Fruit fly (Drosophila melanogaster) whole organism, embryonic: ENCODE data around the gene Cp190.

Source experiments
- CG10565 ChIP-seq: fragments of 200-800 bp; sonication (Bioruptor generic); optimal IDR thresholded peaks from 3 replicates; lab custom pipeline; 2016; ENCODE audit warnings: missing biosample characterization, mild to moderate bottlenecking, missing genetic modification characterization
- CG11398 ChIP-seq: fragments of 200-800 bp; sonication (Bioruptor generic); optimal IDR thresholded peaks from 2 replicates; lab custom pipeline; 2016; ENCODE audit warnings: missing biosample characterization, missing genetic modification characterization
- CG12071 ChIP-seq: fragments of 200-800 bp; sonication (Bioruptor generic); optimal IDR thresholded peaks from 3 replicates; lab custom pipeline; 2018; ENCODE audit warnings: missing biosample characterization, mild to moderate bottlenecking, missing genetic modification characterization
- CG12104 ChIP-seq: fragments of 200-800 bp; sonication (Bioruptor generic); optimal IDR thresholded peaks from 3 replicates; lab custom pipeline; 2016; ENCODE audit warnings: missing biosample characterization, missing genetic modification characterization
- CG12236 ChIP-seq: fragments of 200-800 bp; sonication (Bioruptor generic); optimal IDR thresholded peaks from 2 replicates; lab custom pipeline; 2016; ENCODE audit warnings: missing biosample characterization, missing genetic modification characterization
- CG12299 ChIP-seq: fragments of 200-800 bp; sonication (Bioruptor generic); optimal IDR thresholded peaks from 2 replicates; lab custom pipeline; 2018; ENCODE audit warnings: missing biosample characterization, mild to moderate bottlenecking, missing genetic modification characterization
- CG12942 ChIP-seq: fragments of 200-800 bp; sonication (Bioruptor generic); optimal IDR thresholded peaks from 3 replicates; lab custom pipeline; 2016; ENCODE audit warnings: missing biosample characterization, missing genetic modification characterization
- CG1529 ChIP-seq: fragments of 200-800 bp; sonication (Bioruptor generic); optimal IDR thresholded peaks from 3 replicates; lab custom pipeline; 2018; ENCODE audit warnings: missing biosample characterization, missing genetic modification characterization
- CG15601 ChIP-seq: fragments of 200-800 bp; sonication (Bioruptor generic); optimal IDR thresholded peaks from 3 replicates; lab custom pipeline; 2019; ENCODE audit warnings: missing biosample characterization, mild to moderate bottlenecking, missing genetic modification characterization, moderate library complexity
- CG1603 ChIP-seq: fragments of 200-800 bp; sonication (Bioruptor generic); optimal IDR thresholded peaks from 2 replicates; lab custom pipeline; 2019; ENCODE audit warnings: missing biosample characterization, mild to moderate bottlenecking, missing genetic modification characterization, moderate library complexity
- CG16863 ChIP-seq: fragments of 200-800 bp; sonication (Bioruptor generic); optimal IDR thresholded peaks from 3 replicates; lab custom pipeline; 2016; ENCODE audit warnings: missing biosample characterization, missing genetic modification characterization
- CG17385 ChIP-seq: fragments of 200-800 bp; sonication (Bioruptor generic); optimal IDR thresholded peaks from 3 replicates; lab custom pipeline; 2018; ENCODE audit warnings: missing biosample characterization, mild to moderate bottlenecking, missing genetic modification characterization
- CG30020 ChIP-seq: fragments of 200-800 bp; optimal IDR thresholded peaks from 2 replicates; lab custom pipeline; 2019; ENCODE audit warnings: missing biosample characterization, mild to moderate bottlenecking, missing genetic modification characterization, moderate library complexity
- CG32767 ChIP-seq: fragments of 200-800 bp; sonication (Bioruptor generic); IDR thresholded peaks from 2 replicates; pipeline ENCODE4 v1.3.6; 2022; ENCODE audit warnings: missing biosample characterization, missing genetic modification characterization
- CG3281 ChIP-seq: fragments of 200-800 bp; sonication (Bioruptor generic); optimal IDR thresholded peaks from 3 replicates; lab custom pipeline; 2017; ENCODE audit warnings: missing biosample characterization, mild to moderate bottlenecking, missing genetic modification characterization
- CG34376 ChIP-seq: fragments of 200-800 bp; sonication (Bioruptor generic); optimal IDR thresholded peaks from 2 replicates; lab custom pipeline; 2018; ENCODE audit warnings: missing biosample characterization, mild to moderate bottlenecking, missing genetic modification characterization
- CG6654 ChIP-seq: fragments of 200-800 bp; sonication (Bioruptor generic); optimal IDR thresholded peaks from 2 replicates; lab custom pipeline; 2017; ENCODE audit warnings: missing biosample characterization, mild to moderate bottlenecking, missing genetic modification characterization
- Camta ChIP-seq: fragments of 200-800 bp; sonication (Bioruptor generic); optimal IDR thresholded peaks from 2 replicates; lab custom pipeline; 2016; ENCODE audit warnings: missing biosample characterization, missing genetic modification characterization
- CkIIα-i1 ChIP-seq: fragments of 200-800 bp; sonication (Bioruptor generic); IDR thresholded peaks from 2 replicates; pipeline ENCODE4 v1.3.6; 2022; ENCODE audit warnings: missing biosample characterization, missing genetic modification characterization
- Dbx ChIP-seq: fragments of 200-800 bp; sonication (Bioruptor generic); IDR thresholded peaks from 3 replicates; pipeline ENCODE4 v1.3.6; 2022; ENCODE audit warnings: missing biosample characterization, missing genetic modification characterization
- Gsc ChIP-seq: fragments of 200-800 bp; sonication (Bioruptor generic); IDR thresholded peaks from 2 replicates; pipeline ENCODE4 v1.3.6; 2022; ENCODE audit warnings: missing biosample characterization, missing genetic modification characterization
- Hr3 ChIP-seq: fragments of 200-800 bp; sonication (Bioruptor generic); optimal IDR thresholded peaks from 3 replicates; lab custom pipeline; 2016; ENCODE audit warnings: missing biosample characterization, missing genetic modification characterization
- Hsf ChIP-seq: fragments of 200-800 bp; sonication (Bioruptor generic); optimal IDR thresholded peaks from 3 replicates; lab custom pipeline; 2016; ENCODE audit warnings: missing biosample characterization, missing genetic modification characterization
- Kr ChIP-seq: fragments of 200-800 bp; sonication (Bioruptor generic); optimal IDR thresholded peaks from 2 replicates; lab custom pipeline; 2017; ENCODE audit warnings: missing biosample characterization, mild to moderate bottlenecking, missing genetic modification characterization
- Lim3 ChIP-seq: fragments of 200-800 bp; sonication (Bioruptor generic); IDR thresholded peaks from 2 replicates; pipeline ENCODE4 v1.3.6; 2022; ENCODE audit warnings: missing biosample characterization, missing genetic modification characterization
- Mes4 ChIP-seq: fragments of 200-800 bp; sonication (Bioruptor generic); optimal IDR thresholded peaks from 2 replicates; lab custom pipeline; 2016; ENCODE audit warnings: missing biosample characterization, missing genetic modification characterization
- Neu2 ChIP-seq: fragments of 200-800 bp; sonication (Bioruptor generic); optimal IDR thresholded peaks from 3 replicates; lab custom pipeline; 2016; ENCODE audit warnings: missing biosample characterization, missing genetic modification characterization, borderline replicate concordance
- Nf-YA ChIP-seq: fragments of 200-800 bp; sonication (Bioruptor generic); IDR thresholded peaks from 2 replicates; pipeline ENCODE4 v1.3.6; 2022; ENCODE audit warnings: missing biosample characterization, missing genetic modification characterization
- Vsx1 ChIP-seq: fragments of 200-800 bp; sonication (Bioruptor generic); optimal IDR thresholded peaks from 2 replicates; lab custom pipeline; 2017; ENCODE audit warnings: missing biosample characterization, mild to moderate bottlenecking, missing genetic modification characterization, missing genetic modification reagents
- ap ChIP-seq: fragments of 200-800 bp; sonication (Bioruptor generic); IDR thresholded peaks from 2 replicates; pipeline ENCODE4 v1.3.6; 2022; ENCODE audit warnings: missing biosample characterization, missing genetic modification characterization
- cato ChIP-seq: fragments of 200-800 bp; sonication (Bioruptor generic); optimal IDR thresholded peaks from 2 replicates; lab custom pipeline; 2016; ENCODE audit warnings: missing biosample characterization, missing genetic modification characterization, borderline replicate concordance
- cg ChIP-seq: fragments of 200-800 bp; sonication (Bioruptor generic); optimal IDR thresholded peaks from 3 replicates; lab custom pipeline; 2019; ENCODE audit warnings: missing biosample characterization, mild to moderate bottlenecking, missing genetic modification characterization, moderate library complexity
- dati ChIP-seq: fragments of 200-800 bp; sonication (Bioruptor generic); IDR thresholded peaks from 2 replicates; pipeline ENCODE4 v1.3.6; 2022; ENCODE audit warnings: missing biosample characterization, missing genetic modification characterization
- fd102C ChIP-seq: fragments of 200-800 bp; sonication (Bioruptor generic); optimal IDR thresholded peaks from 2 replicates; lab custom pipeline; 2018; ENCODE audit warnings: missing biosample characterization, mild to moderate bottlenecking, missing genetic modification characterization, moderate library complexity
- grau ChIP-seq: fragments of 200-800 bp; optimal IDR thresholded peaks from 3 replicates; lab custom pipeline; 2019; ENCODE audit warnings: missing biosample characterization, mild to moderate bottlenecking, missing genetic modification characterization, moderate library complexity
- gsb-n ChIP-seq: fragments of 200-800 bp; sonication (Bioruptor generic); optimal IDR thresholded peaks from 3 replicates; lab custom pipeline; 2018; ENCODE audit warnings: missing biosample characterization, mild to moderate bottlenecking, missing genetic modification characterization
- h ChIP-seq: fragments of >200 bp; optimal IDR thresholded peaks from 2 replicates; lab custom pipeline; 2017
- jigr1 ChIP-seq: fragments of 200-800 bp; sonication (Bioruptor generic); IDR thresholded peaks from 3 replicates; pipeline ENCODE4 v1.3.6; 2022; ENCODE audit warnings: missing biosample characterization, missing genetic modification characterization
- jing ChIP-seq: fragments of 200-800 bp; sonication (Bioruptor generic); optimal IDR thresholded peaks from 2 replicates; lab custom pipeline; 2018; ENCODE audit warnings: missing biosample characterization, mild to moderate bottlenecking, missing genetic modification characterization
- ken ChIP-seq: fragments of 200-800 bp; sonication (Bioruptor generic); IDR thresholded peaks from 3 replicates; pipeline ENCODE4 v1.3.6; 2022; ENCODE audit warnings: missing biosample characterization, missing genetic modification characterization
- klu ChIP-seq: fragments of 200-800 bp; sonication (Bioruptor generic); IDR thresholded peaks from 2 replicates; pipeline ENCODE4 v1.3.6; 2022; ENCODE audit warnings: missing biosample characterization, missing genetic modification characterization
- lmd ChIP-seq: fragments of 200-800 bp; sonication (Bioruptor generic); IDR thresholded peaks from 2 replicates; pipeline ENCODE4 v1.3.6; 2022; ENCODE audit warnings: missing biosample characterization, missing genetic modification characterization
- luna ChIP-seq: fragments of 200-800 bp; sonication (Bioruptor generic); optimal IDR thresholded peaks from 2 replicates; lab custom pipeline; 2016; ENCODE audit warnings: missing biosample characterization, missing genetic modification characterization
- org-1 ChIP-seq: fragments of 200-800 bp; sonication (Bioruptor generic); optimal IDR thresholded peaks from 2 replicates; lab custom pipeline; 2017; ENCODE audit warnings: missing biosample characterization, missing genetic modification characterization
- phol ChIP-seq: fragments of 200-800 bp; sonication (Bioruptor generic); optimal IDR thresholded peaks from 3 replicates; lab custom pipeline; 2018; ENCODE audit warnings: missing biosample characterization, mild to moderate bottlenecking, missing genetic modification characterization, moderate library complexity
- sc ChIP-seq, 3 experiments: fragments of >200 bp in 2 of 3; fragments of 200-800 bp in 1 of 3; sonication (Bioruptor generic) in 1 of 3; optimal IDR thresholded peaks; 2 replicates in 2 of 3; 3 replicates in 1 of 3; lab custom pipeline; 2017; ENCODE audit warnings: mild to moderate bottlenecking in 1 of 3, missing biosample characterization in 1 of 3, missing genetic modification characterization in 1 of 3, missing genetic modification reagents in 1 of 3
- stc ChIP-seq: fragments of 200-800 bp; sonication (Bioruptor generic); IDR thresholded peaks from 2 replicates; pipeline ENCODE4 v1.3.6; 2022; ENCODE audit warnings: missing biosample characterization, missing genetic modification characterization
- toy ChIP-seq: fragments of 200-800 bp; sonication (Bioruptor generic); IDR thresholded peaks from 2 replicates; pipeline ENCODE4 v1.3.6; 2022; ENCODE audit warnings: missing biosample characterization, missing genetic modification characterization
- trem ChIP-seq: fragments of 200-800 bp; optimal IDR thresholded peaks from 3 replicates; lab custom pipeline; 2019; ENCODE audit warnings: missing biosample characterization, mild to moderate bottlenecking, missing genetic modification characterization, moderate library complexity
- unpg ChIP-seq: fragments of 200-800 bp; sonication (Bioruptor generic); optimal IDR thresholded peaks from 3 replicates; lab custom pipeline; 2018; ENCODE audit warnings: missing biosample characterization, mild to moderate bottlenecking, missing genetic modification characterization, moderate library complexity

The Cp190 gene

dm6 chr3R:15280619-15281334, 5.7 kb upstream of the Cp190 start (continued):
- TF ChIP-seq cato (GFP tag; lab: Kevin White, UChicago) (peak; percentile 56), CG16863 (GFP tag; lab: Kevin White, UChicago) (no peak), Dbx (GFP tag; lab: Robert Waterston, UW) (no peak), Kr (GFP tag; lab: Kevin White, UChicago) (no peak), Mes4 (GFP tag; lab: Kevin White, UChicago) (peak; percentile 30), CG10565 (GFP tag; lab: Kevin White, UChicago) (no peak), stc (GFP tag; lab: Robert Waterston, UW) (no peak; the same call in 1 of the 2 replicates), Lim3 (GFP tag; lab: Robert Waterston, UW) (no peak), h (lab: Kevin White, UChicago) (no peak), Gsc (no peak), CG32767 (peak; percentile 40; the same call in 1 of the 2 replicates), gsb-n (tag; lab: Kevin White, UChicago) (peak; percentile 74), CG1603 (tag; lab: Kevin White, UChicago) (peak; percentile 12), toy (GFP tag; lab: Robert Waterston, UW) (no peak), lmd (GFP tag; lab: Robert Waterston, UW) (peak; percentile 60), CG1529 (GFP tag; lab: Kevin White, UChicago) (peak; percentile 64), CG12942 (GFP tag; lab: Kevin White, UChicago) (peak; percentile 53), CG6654 (GFP tag; lab: Kevin White, UChicago) (peak; percentile 54), ken (GFP tag; lab: Robert Waterston, UW) (no peak), jigr1 (GFP tag; lab: Robert Waterston, UW) (no peak), Vsx1 (peak; percentile 62), CG12071 (no peak), Nf-YA (GFP tag; lab: Robert Waterston, UW) (no peak), CG34376 (GFP tag; lab: Kevin White, UChicago) (no peak), org-1 (GFP tag; lab: Kevin White, UChicago) (peak; percentile 61), luna (GFP tag; lab: Kevin White, UChicago) (no peak), dati (GFP tag; lab: Robert Waterston, UW) (no peak), Camta (GFP tag; lab: Kevin White, UChicago) (peak; percentile 40), CG11398 (GFP tag; lab: Kevin White, UChicago) (no peak), CG12104 (GFP tag; lab: Kevin White, UChicago) (peak; percentile 62), ap (GFP tag; lab: Robert Waterston, UW) (no peak), grau (tag; lab: Kevin White, UChicago) (peak; percentile 80), fd102C (GFP tag; lab: Kevin White, UChicago) (no peak), CG3281 (GFP tag; lab: Kevin White, UChicago) (peak; percentile 64), Hr3 (GFP tag; lab: Kevin White, UChicago) (peak; percentile 83), klu (GFP tag; lab: Robert Waterston, UW) (no peak), Hsf (GFP tag; lab: Kevin White, UChicago) (peak; percentile 52), Neu2 (no peak), jing (GFP tag; lab: Kevin White, UChicago) (no peak), CG15601 (tag; lab: Kevin White, UChicago) (no peak), CG30020 (tag; lab: Kevin White, UChicago) (peak; percentile 45), CG17385 (peak; percentile 51), CG12236 (GFP tag; lab: Kevin White, UChicago) (no peak), cg (GFP tag; lab: Kevin White, UChicago) (peak; percentile 64), unpg (GFP tag; lab: Kevin White, UChicago) (peak; percentile 67), CkIIα-i1 (GFP tag; lab: Robert Waterston, UW) (no peak), phol (tag; lab: Kevin White, UChicago) (peak; percentile 89), trem (tag; lab: Kevin White, UChicago) (peak; percentile 71), sc (optimal IDR thresholded peaks at IDR 0.05; lab: Kevin White, UChicago) (no peak), sc (GFP tag; optimal IDR thresholded peaks at IDR 0.05; lab: Kevin White, UChicago) (peak; percentile 78), CG12299 (tag; lab: Kevin White, UChicago) (peak; percentile 70)
